Worm (Caenorhabditis elegans): ENCODE data around the gene mml-1.

DNA sequence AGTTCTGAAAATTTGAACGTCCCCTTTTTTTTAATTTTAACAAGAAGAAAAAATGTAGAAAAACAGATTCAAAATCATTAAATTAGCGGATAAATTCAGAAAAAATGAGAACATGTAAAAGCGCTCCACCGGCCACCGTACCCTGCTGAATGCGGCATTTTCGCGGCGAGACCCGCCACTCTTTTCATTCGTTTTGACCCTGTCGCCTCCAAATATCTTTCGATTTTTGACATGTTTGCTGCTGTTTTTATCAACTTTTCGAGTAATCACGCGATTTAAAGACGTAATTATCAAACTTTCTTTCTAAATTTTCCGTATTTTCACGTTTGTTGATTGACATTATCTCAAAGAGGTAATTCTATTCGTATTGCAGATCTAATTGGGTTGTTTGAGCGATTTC, 38.3 kb downstream of the mml-1 start, which contains the start of gene gsp-2:
- TF ChIP-seq blmp-1 (tag; optimal IDR thresholded peaks at IDR 0.05): peak; percentile 78
- TF ChIP-seq C34B4.2 (tag; optimal IDR thresholded peaks at IDR 0.05): no peak
- peak; percentile 58 for TF ChIP-seq swsn-7 (tag; optimal IDR thresholded peaks at IDR 0.05)
- no peak for TF ChIP-seq unc-62 (GFP tag; optimal IDR thresholded peaks at IDR 0.05)
- TF ChIP-seq pqm-1 (tag; optimal IDR thresholded peaks at IDR 0.05): no peak
- peak; percentile 52 to 67 (median 60) for TF ChIP-seq ceh-82 (tag; optimal IDR thresholded peaks at IDR 0.05)
- peak; percentile 57 for TF ChIP-seq nhr-47 (tag; optimal IDR thresholded peaks at IDR 0.05)
- TF ChIP-seq skn-1 (tag; optimal IDR thresholded peaks at IDR 0.05): peak; percentile 85
- no peak for TF ChIP-seq nhr-28 (tag; optimal IDR thresholded peaks at IDR 0.05)
- TF ChIP-seq elt-2 (tag; optimal IDR thresholded peaks at IDR 0.05): no peak
- TF ChIP-seq lir-3 (tag; optimal IDR thresholded peaks at IDR 0.05; ENCODE audit: poor library complexity): no peak
- peak; percentile 60 for TF ChIP-seq tbx-2 (tag; optimal IDR thresholded peaks at IDR 0.05)
